Fruit fly (Drosophila melanogaster): ENCODE data around the gene CG12065.

Gene CG12065

dm6 chrX:8627171-8627570 is 53.1 kb downstream of the CG12065 start (continued):
- TF ChIP-seq pfk (GFP tag; optimal IDR thresholded peaks at IDR 0.05) (no peak), CG11504 (tag; optimal IDR thresholded peaks at IDR 0.05) (peak; percentile 83), CG33213 (GFP tag; optimal IDR thresholded peaks at IDR 0.05) (peak; percentile 59), Sox100B (GFP tag; optimal IDR thresholded peaks at IDR 0.05) (peak; percentile 55), CG10654 (GFP tag; optimal IDR thresholded peaks at IDR 0.05) (peak; percentile 29), yki (optimal IDR thresholded peaks at IDR 0.05) (no peak), CG9727 (GFP tag; optimal IDR thresholded peaks at IDR 0.05) (peak; percentile 70), CG17802 (tag; optimal IDR thresholded peaks at IDR 0.05) (peak; percentile 29), CG17912 (GFP tag; optimal IDR thresholded peaks at IDR 0.05) (no peak), da (GFP tag; optimal IDR thresholded peaks at IDR 0.05) (no peak), CG2202 (tag; optimal IDR thresholded peaks at IDR 0.05) (peak; percentile 71), ATbp (GFP tag; optimal IDR thresholded peaks at IDR 0.05) (peak; percentile 75), zen2 (GFP tag; IDR thresholded peaks at IDR 0.05; ENCODE audit: partially characterized antibody) (no peak), gce (GFP tag; IDR thresholded peaks at IDR 0.05) (peak; percentile 63; the same call in 1 of the 3 replicates), CG6854 (GFP tag; optimal IDR thresholded peaks at IDR 0.05) (no peak), CG6254 (GFP tag; optimal IDR thresholded peaks at IDR 0.05) (peak; percentile 77), Optix (GFP tag; IDR thresholded peaks at IDR 0.05) (0 out of 3 replicates have a peak, but pooled peaks have one; percentile 66), otp (GFP tag; IDR thresholded peaks at IDR 0.05) (peak; percentile 84), Dip2 (GFP tag; IDR thresholded peaks at IDR 0.05) (no peak), NC2α (GFP tag; optimal IDR thresholded peaks at IDR 0.05) (peak; percentile 45), CG11560 (tag; IDR thresholded peaks at IDR 0.05) (peak; percentile 55; the same call in 2 of the 3 replicates), crol (GFP tag; IDR thresholded peaks at IDR 0.05) (no peak), Nf-YA (GFP tag; IDR thresholded peaks at IDR 0.05) (peak; percentile 36; the same call in 1 of the 2 replicates), ems (GFP tag; optimal IDR thresholded peaks at IDR 0.05) (peak; percentile 48), CG7745 (tag; optimal IDR thresholded peaks at IDR 0.05) (no peak), maf-S (GFP tag; optimal IDR thresholded peaks at IDR 0.05) (peak; percentile 39), CG15601 (tag; optimal IDR thresholded peaks at IDR 0.05) (peak; percentile 71), CG14860 (GFP tag; IDR thresholded peaks at IDR 0.05; ENCODE audit: partially characterized antibody) (no peak), eve (GFP tag; optimal IDR thresholded peaks at IDR 0.05) (peak in 1 of 2 experiments; percentile 83), Atf-2 (GFP tag; optimal IDR thresholded peaks at IDR 0.05) (peak; percentile 25), HLHmδ (GFP tag; optimal IDR thresholded peaks at IDR 0.05) (no peak), CG8944 (GFP tag; optimal IDR thresholded peaks at IDR 0.05) (peak; percentile 57), Lim3 (GFP tag; IDR thresholded peaks at IDR 0.05) (no peak), CG17829 (tag; optimal IDR thresholded peaks at IDR 0.05) (peak; percentile 83), CG17359 (tag; optimal IDR thresholded peaks at IDR 0.05) (peak; percentile 73), CG7987 (GFP tag; optimal IDR thresholded peaks at IDR 0.05) (no peak), ase (GFP tag; IDR thresholded peaks at IDR 0.05) (peak; percentile 77; the same call in 2 of the 3 replicates), esg (GFP tag; conservative IDR thresholded peaks at IDR 0.05) (peak; percentile 57), Drgx (GFP tag; IDR thresholded peaks at IDR 0.05) (no peak), CG6683 (GFP tag; optimal IDR thresholded peaks at IDR 0.05) (no peak), cato (GFP tag; optimal IDR thresholded peaks at IDR 0.05; ENCODE audit: borderline replicate concordance) (peak; percentile 16), CG16779 (GFP tag; IDR thresholded peaks at IDR 0.05) (no peak), CG2129 (GFP tag; IDR thresholded peaks at IDR 0.05; ENCODE audit: partially characterized antibody) (no peak), HHEX (GFP tag; optimal IDR thresholded peaks at IDR 0.05) (peak; percentile 44), BEAF-32 (GFP tag; optimal IDR thresholded peaks at IDR 0.05) (no peak), CG7556 (GFP tag; optimal IDR thresholded peaks at IDR 0.05) (peak; percentile 60), CG7928 (GFP tag; optimal IDR thresholded peaks at IDR 0.05) (no peak), CG7963 (GFP tag; IDR thresholded peaks at IDR 0.05; ENCODE audit: partially characterized antibody) (no peak), cas (GFP tag; IDR thresholded peaks at IDR 0.05) (no peak), corto (GFP tag; optimal IDR thresholded peaks at IDR 0.05) (no peak), MESR4 (GFP tag; optimal IDR thresholded peaks at IDR 0.05) (no peak)

All from whole organism, embryonic.